Worm (Caenorhabditis elegans) whole organism, late embryonic: ENCODE data around the gene fbxl-3.

Experiments
- C08G9.2 ChIP-seq: sonication (generic microtip); optimal IDR thresholded peaks from 2 replicates; lab custom pipeline; 2016; ENCODE audit warnings: mild to moderate bottlenecking, missing genetic modification characterization, moderate library complexity, missing compliant biosample characterization
- C38D4.7 ChIP-seq: fragments of 200-800 bp; sonication (Bioruptor generic); optimal IDR thresholded peaks from 2 replicates; lab custom pipeline; 2018; ENCODE audit warnings: mild to moderate bottlenecking, missing genetic modification characterization, moderate library complexity, missing compliant biosample characterization
- F13H6.1 ChIP-seq: sonication (generic microtip); optimal IDR thresholded peaks from 2 replicates; lab custom pipeline; 2016; ENCODE audit warnings: missing genetic modification characterization, missing compliant biosample characterization
- K02D7.2 ChIP-seq: sonication (generic microtip); optimal IDR thresholded peaks from 2 replicates; lab custom pipeline; 2017; ENCODE audit warnings: mild to moderate bottlenecking, missing genetic modification characterization, missing compliant biosample characterization
- K09A11.1 ChIP-seq: sonication (generic microtip); optimal IDR thresholded peaks from 2 replicates; lab custom pipeline; 2017; ENCODE audit warnings: antibody characterized with exemption, mild to moderate bottlenecking, missing genetic modification characterization, missing compliant biosample characterization; ENCODE audit not compliant: insufficient read depth
- T23F11.4 ChIP-seq: fragments of 200-800 bp; sonication (Bioruptor generic); optimal IDR thresholded peaks from 2 replicates; lab custom pipeline; 2018; ENCODE audit warnings: mild to moderate bottlenecking, missing genetic modification characterization, missing compliant biosample characterization
- Y22D7AL.16 ChIP-seq: sonication (generic microtip); optimal IDR thresholded peaks from 2 replicates; lab custom pipeline; 2016; ENCODE audit warnings: missing genetic modification characterization, missing compliant biosample characterization
- ahr-1 ChIP-seq: sonication (generic microtip); optimal IDR thresholded peaks from 2 replicates; lab custom pipeline; 2016; ENCODE audit warnings: missing genetic modification characterization, missing compliant biosample characterization
- ama-1 ChIP-seq: fragments of 150-350 bp; optimal IDR thresholded peaks from 2 replicates; lab custom pipeline; 2014
- ceh-14 ChIP-seq: sonication (generic microtip); optimal IDR thresholded peaks from 2 replicates; lab custom pipeline; 2016; ENCODE audit warnings: missing genotype, missing genetic modification characterization, missing compliant biosample characterization
- ceh-18 ChIP-seq: sonication (generic microtip); optimal IDR thresholded peaks from 2 replicates; lab custom pipeline; 2016; ENCODE audit warnings: missing genetic modification characterization, missing compliant biosample characterization
- ceh-22 ChIP-seq: sonication (generic microtip); optimal IDR thresholded peaks from 2 replicates; lab custom pipeline; 2017; ENCODE audit warnings: missing biosample characterization, missing genetic modification characterization
- ceh-24 ChIP-seq: sonication (generic microtip); optimal IDR thresholded peaks from 2 replicates; lab custom pipeline; 2016; ENCODE audit warnings: mild to moderate bottlenecking, missing genetic modification characterization, missing compliant biosample characterization
- ceh-30 ChIP-seq: fragments of 150-350 bp; optimal IDR thresholded peaks from 2 replicates; lab custom pipeline; 2014; ENCODE audit warnings: missing biosample characterization, missing genetic modification characterization
- ceh-6 ChIP-seq: fragments of 200-800 bp; sonication (Bioruptor generic); optimal IDR thresholded peaks from 2 replicates; lab custom pipeline; 2018; ENCODE audit warnings: mild to moderate bottlenecking, missing genetic modification characterization, missing compliant biosample characterization
- ceh-9 ChIP-seq: sonication (generic microtip); optimal IDR thresholded peaks from 2 replicates; lab custom pipeline; 2016; ENCODE audit warnings: mild to moderate bottlenecking, missing genetic modification characterization, inconsistent platforms, missing compliant biosample characterization
- dmd-4 ChIP-seq: sonication (generic microtip); optimal IDR thresholded peaks from 2 replicates; lab custom pipeline; 2016; ENCODE audit warnings: borderline replicate concordance, missing genetic modification characterization, missing compliant biosample characterization
- elt-2 ChIP-seq: sonication (generic microtip); optimal IDR thresholded peaks from 2 replicates; lab custom pipeline; 2016; ENCODE audit warnings: missing genetic modification reagents, missing genetic modification characterization, missing compliant biosample characterization
- eyg-1 ChIP-seq: sonication (generic microtip); optimal IDR thresholded peaks from 2 replicates; lab custom pipeline; 2016; ENCODE audit warnings: missing genotype, missing genetic modification characterization, missing compliant biosample characterization
- fkh-10 ChIP-seq: fragments of 150-350 bp; optimal IDR thresholded peaks from 2 replicates; lab custom pipeline; 2014; ENCODE audit warnings: missing biosample characterization, missing genetic modification reagents, missing genetic modification characterization
- hlh-15 ChIP-seq: sonication (generic microtip); optimal IDR thresholded peaks from 2 replicates; lab custom pipeline; 2016; ENCODE audit warnings: missing genetic modification characterization, missing compliant biosample characterization
- hlh-30 ChIP-seq: sonication (generic microtip); optimal IDR thresholded peaks from 2 replicates; lab custom pipeline; 2017; ENCODE audit warnings: antibody characterized with exemption, missing genetic modification characterization, missing compliant biosample characterization; ENCODE audit not compliant: insufficient read depth
- hlh-6 ChIP-seq: sonication (generic microtip); optimal IDR thresholded peaks from 2 replicates; lab custom pipeline; 2016; ENCODE audit warnings: missing genotype, missing genetic modification characterization, missing compliant biosample characterization
- hlh-8 ChIP-seq: sonication (generic microtip); optimal IDR thresholded peaks from 2 replicates; lab custom pipeline; 2016; ENCODE audit warnings: missing genotype, missing genetic modification characterization, missing compliant biosample characterization
- lin-11 ChIP-seq: fragments of 200-800 bp; sonication (Bioruptor generic); optimal IDR thresholded peaks from 2 replicates; lab custom pipeline; 2018; ENCODE audit warnings: mild to moderate bottlenecking, missing genetic modification characterization, missing compliant biosample characterization
- nhr-232 ChIP-seq: sonication (generic microtip); optimal IDR thresholded peaks from 2 replicates; lab custom pipeline; 2016; ENCODE audit warnings: missing genetic modification characterization, missing compliant biosample characterization
- pag-3 ChIP-seq: sonication (generic microtip); optimal IDR thresholded peaks from 2 replicates; lab custom pipeline; 2016; ENCODE audit warnings: missing compliant biosample characterization, missing genetic modification characterization, borderline replicate concordance
- pat-9 ChIP-seq: fragments of 200-800 bp; sonication (Bioruptor generic); optimal IDR thresholded peaks from 2 replicates; lab custom pipeline; 2018; ENCODE audit warnings: mild to moderate bottlenecking, missing genetic modification characterization, moderate library complexity, missing compliant biosample characterization
- pha-2 ChIP-seq: sonication (generic microtip); optimal IDR thresholded peaks from 2 replicates; lab custom pipeline; 2017; ENCODE audit warnings: mild to moderate bottlenecking, missing genetic modification characterization, missing compliant biosample characterization
- ref-2 ChIP-seq: sonication (generic microtip); optimal IDR thresholded peaks from 2 replicates; lab custom pipeline; 2016; ENCODE audit warnings: missing genetic modification characterization, missing compliant biosample characterization
- sdc-2 ChIP-seq: sonication (generic microtip); optimal IDR thresholded peaks from 2 replicates; lab custom pipeline; 2016; ENCODE audit warnings: missing genotype, missing genetic modification characterization, missing compliant biosample characterization
- sox-2 ChIP-seq: fragments of 200-800 bp; sonication (Bioruptor generic); IDR thresholded peaks from 2 replicates; pipeline ENCODE4 v1.3.6; 2022; ENCODE audit warnings: missing genetic modification reagents, missing genetic modification characterization, missing compliant biosample characterization
- ttx-3 ChIP-seq: sonication (generic microtip); optimal IDR thresholded peaks from 2 replicates; lab custom pipeline; 2016; ENCODE audit warnings: missing genetic modification reagents, missing genetic modification characterization, missing compliant biosample characterization
- unc-3 ChIP-seq, 2 experiments: fragments of 200-800 bp in 1 of 2; sonication (Bioruptor generic) in 1 of 2; sonication (generic microtip) in 1 of 2; conservative IDR thresholded peaks in 1 of 2; optimal IDR thresholded peaks in 1 of 2; 2 replicates each; pipeline versions ENCODE4 v1.3.6 to Lab custom; 2016 to 2022; ENCODE audit warnings: missing compliant biosample characterization in 2 of 2, missing genetic modification characterization in 2 of 2, missing genetic modification reagents in 1 of 2
- unc-42 ChIP-seq: sonication (generic microtip); optimal IDR thresholded peaks from 2 replicates; lab custom pipeline; 2016; ENCODE audit warnings: missing genotype, missing genetic modification characterization, missing compliant biosample characterization
- unc-55 ChIP-seq: sonication (generic microtip); optimal IDR thresholded peaks from 2 replicates; lab custom pipeline; 2017; ENCODE audit warnings: missing biosample characterization, missing genetic modification reagents, missing genetic modification characterization
- zip-5 ChIP-seq: sonication (generic microtip); optimal IDR thresholded peaks from 2 replicates; lab custom pipeline; 2016; ENCODE audit warnings: missing genetic modification characterization, missing compliant biosample characterization

fbxl-3 gene

DNA sequence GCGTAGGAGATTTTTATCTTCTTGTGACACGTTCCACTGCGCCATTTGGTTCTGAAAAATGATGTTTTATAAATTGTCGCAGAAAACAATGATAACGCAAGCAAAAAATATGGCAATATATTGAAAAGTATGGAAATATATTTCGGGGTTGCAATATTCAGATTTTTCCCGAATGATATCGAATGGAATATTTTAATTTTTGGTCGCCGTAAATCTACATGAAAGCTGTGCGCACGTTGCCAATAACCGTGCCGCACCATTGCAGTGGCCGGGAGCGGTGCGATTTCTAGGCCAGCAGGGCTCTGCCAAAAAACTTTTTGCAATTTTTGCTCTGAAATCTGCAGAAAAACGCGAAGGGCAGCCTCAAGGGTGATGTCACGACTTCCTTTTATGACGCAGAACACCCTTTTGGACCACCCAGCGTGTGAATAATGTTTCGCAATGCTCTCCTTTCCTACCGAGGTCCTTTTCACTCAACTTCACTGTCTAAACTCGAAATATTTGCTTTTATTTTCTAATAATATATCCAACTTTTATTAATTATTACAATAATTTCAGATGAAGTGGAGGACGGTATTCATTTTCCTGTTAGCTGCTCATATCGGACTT lies 40.5 kb downstream of the fbxl-3 start, which contains the start of the genes F09E5.11 and bmy-1 (continued):
- TF ChIP-seq hlh-30 (tag; lab: Kevin White, UChicago) (no peak), ttx-3 (peak; percentile 7), pha-2 (tag; lab: Kevin White, UChicago) (no peak), ceh-22 (tag; lab: Kevin White, UChicago) (no peak), ceh-18 (peak; percentile 55), eyg-1 (tag; lab: Kevin White, UChicago) (no peak), lin-11 (tag; lab: Kevin White, UChicago) (no peak), K02D7.2 (no peak), ceh-14 (tag; lab: Kevin White, UChicago) (peak; percentile 52), dmd-4 (tag; lab: Kevin White, UChicago) (peak; percentile 49), ref-2 (tag; lab: Kevin White, UChicago) (peak; percentile 86), sox-2 (GFP tag; lab: Robert Waterston, UW) (no peak), unc-42 (tag; lab: Kevin White, UChicago) (peak; percentile 46), unc-55 (GFP tag; lab: Kevin White, UChicago) (no peak), ceh-9 (no peak), hlh-15 (tag; lab: Kevin White, UChicago) (peak; percentile 27), ceh-30 (tag; lab: Kevin White, UChicago) (no peak), hlh-8 (peak; percentile 63), C38D4.7 (GFP tag; lab: Kevin White, UChicago) (no peak), unc-3 (GFP tag; conservative IDR thresholded peaks at IDR 0.05; lab: Robert Waterston, UW) (no peak), unc-3 (tag; optimal IDR thresholded peaks at IDR 0.05; lab: Kevin White, UChicago) (peak; percentile 28), pat-9 (tag; lab: Kevin White, UChicago) (no peak), ceh-6 (GFP tag; lab: Kevin White, UChicago) (no peak), ahr-1 (peak; percentile 43), sdc-2 (tag; lab: Kevin White, UChicago) (peak; percentile 40), fkh-10 (no peak), Y22D7AL.16 (tag; lab: Kevin White, UChicago) (no peak), K09A11.1 (no peak), C08G9.2 (tag; lab: Kevin White, UChicago) (peak; percentile 95), nhr-232 (no peak), ceh-24 (tag; lab: Kevin White, UChicago) (no peak), zip-5 (tag; lab: Kevin White, UChicago) (peak; percentile 77), ama-1 (lab: Kevin White, UChicago) (no peak), F13H6.1 (tag; lab: Kevin White, UChicago) (peak; percentile 27), elt-2 (tag; lab: Kevin White, UChicago) (peak; percentile 98), T23F11.4 (GFP tag; lab: Kevin White, UChicago) (no peak)

DNA sequence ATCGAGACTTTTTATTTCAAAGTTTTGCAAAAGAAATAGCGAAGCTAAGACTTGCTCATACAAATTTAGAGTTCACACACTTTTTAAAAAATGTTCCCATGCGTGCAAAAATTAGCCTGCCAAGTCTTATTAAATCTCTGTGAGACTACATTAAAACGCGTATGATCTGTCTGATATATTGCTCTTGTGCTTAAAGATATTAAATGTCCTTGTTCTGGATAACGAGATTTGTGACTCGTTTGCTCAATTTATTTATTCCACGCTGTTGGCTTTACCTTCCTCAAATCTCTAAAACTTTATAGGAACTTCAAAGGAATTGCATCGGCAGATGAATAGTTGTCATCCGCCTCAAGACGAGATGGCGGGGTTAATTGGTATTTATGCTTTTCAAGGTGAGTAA lies 43.3 kb downstream of the fbxl-3 start, which contains the start of gene srg-69:
TSS of gene srg-69 (plus strand) at position 301 of the 400 bp plus-strand sequence.
- no peak for TF ChIP-seq hlh-6 (tag; lab: Kevin White, UChicago)

DNA sequence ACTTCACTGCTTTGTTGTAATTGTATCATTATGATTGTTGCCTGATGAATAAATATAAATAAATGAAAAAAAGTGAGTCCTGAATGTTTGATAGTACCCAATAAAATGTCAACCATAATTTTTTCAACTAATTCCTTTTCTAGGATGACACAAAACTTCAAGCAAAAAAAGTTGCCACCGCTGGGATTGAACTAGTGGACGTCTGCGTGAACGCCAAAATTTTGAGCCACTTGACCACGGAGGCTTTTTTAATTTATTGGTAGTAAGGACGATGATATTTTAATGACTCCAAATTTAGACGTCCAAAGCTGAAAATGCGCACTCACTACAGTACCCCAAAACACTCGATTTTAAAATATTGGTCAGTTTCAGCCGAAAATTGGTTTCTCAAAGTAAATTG lies 45.1 kb downstream of the fbxl-3 start:
- no peak for TF ChIP-seq pag-3 (tag; lab: Kevin White, UChicago)
- TF ChIP-seq elt-2 (tag; lab: Kevin White, UChicago), result peak; percentile 9
- no peak for TF ChIP-seq K02D7.2
